Worm (Caenorhabditis elegans) whole organism, L3 larva: ENCODE data around the gene alkb-8.

ENCODE experiments used
- ama-1 ChIP-seq: fragments of 150-350 bp; optimal IDR thresholded peaks from 2 replicates; lab custom pipeline; 2018
- elt-3 ChIP-seq, 3 experiments: fragments of 150-350 bp in 1 of 3; sonication (generic microtip) in 2 of 3; optimal IDR thresholded peaks; 2 replicates in 2 of 3; 4 replicates in 1 of 3; lab custom pipeline; 2014 to 2017; ENCODE audit warnings: missing biosample characterization in 3 of 3, missing genetic modification characterization in 3 of 3
- fkh-2 ChIP-seq: fragments of 150-350 bp; optimal IDR thresholded peaks from 2 replicates; lab custom pipeline; 2014; ENCODE audit warnings: missing biosample characterization, missing genetic modification reagents, missing genetic modification characterization
- fos-1 ChIP-seq: fragments of 150-350 bp; optimal IDR thresholded peaks from 2 replicates; lab custom pipeline; 2014; ENCODE audit warnings: missing biosample characterization, missing genetic modification characterization
- mdl-1 ChIP-seq: fragments of 150-350 bp; optimal IDR thresholded peaks from 2 replicates; lab custom pipeline; 2014; ENCODE audit warnings: missing biosample characterization, missing genetic modification characterization
- nhr-11 ChIP-seq: fragments of 150-350 bp; optimal IDR thresholded peaks from 2 replicates; lab custom pipeline; 2014; ENCODE audit warnings: missing biosample characterization, missing genetic modification characterization
- nhr-237 ChIP-seq: fragments of 150-350 bp; optimal IDR thresholded peaks from 2 replicates; lab custom pipeline; 2014; ENCODE audit warnings: missing biosample characterization, missing genetic modification characterization
- nhr-28 ChIP-seq: fragments of 150-350 bp; optimal IDR thresholded peaks from 2 replicates; lab custom pipeline; 2014; ENCODE audit warnings: missing biosample characterization, missing genetic modification characterization
- pqm-1 ChIP-seq: fragments of 150-350 bp; optimal IDR thresholded peaks from 2 replicates; lab custom pipeline; 2017; ENCODE audit warnings: missing biosample characterization, missing genetic modification characterization, inconsistent platforms

- TF ChIP-seq ama-1 (lab: Kevin White, UChicago) (no peak), mdl-1 (tag; lab: Kevin White, UChicago) (no peak), nhr-11 (tag; lab: Kevin White, UChicago) (no peak), nhr-28 (no peak), nhr-237 (tag; lab: Kevin White, UChicago) (no peak), pqm-1 (tag; lab: Kevin White, UChicago) (no peak), fkh-2 (tag; lab: Kevin White, UChicago) (no peak), fos-1 (tag; lab: Kevin White, UChicago) (no peak), elt-3 (tag; optimal IDR thresholded peaks at IDR 0.05; lab: Kevin White, UChicago) (no peak)
Observed at ce11 chrIII:3698366-3698765, 10.8 kb upstream of the alkb-8 start.
